Fruit fly (Drosophila melanogaster) whole organism, pupa: ENCODE data around the gene sob.

Experiments
- CG10348 ChIP-seq: fragments of 200-800 bp; sonication (Bioruptor generic); IDR thresholded peaks from 2 replicates; pipeline ENCODE4 v1.3.6; 2022; ENCODE audit warnings: missing biosample characterization, missing genetic modification characterization
- CG12605 ChIP-seq: fragments of 200-800 bp; sonication (Bioruptor generic); IDR thresholded peaks from 2 replicates; pipeline ENCODE4 v1.3.6; 2022; ENCODE audit warnings: missing biosample characterization, missing genetic modification characterization
- CG13204 ChIP-seq: fragments of 200-800 bp; sonication (Bioruptor generic); optimal IDR thresholded peaks from 2 replicates; lab custom pipeline; 2018; ENCODE audit warnings: missing biosample characterization, mild to moderate bottlenecking, missing genetic modification characterization, moderate library complexity
- CG15710 ChIP-seq: fragments of 200-800 bp; sonication (Bioruptor generic); optimal IDR thresholded peaks from 2 replicates; lab custom pipeline; 2018; ENCODE audit warnings: missing biosample characterization, mild to moderate bottlenecking, missing genetic modification characterization, moderate library complexity
- CG32121 ChIP-seq: fragments of 200-800 bp; sonication (Bioruptor generic); IDR thresholded peaks from 2 replicates; pipeline ENCODE4 v1.3.6; 2022; ENCODE audit warnings: missing biosample characterization, missing genetic modification characterization
- CG8301 ChIP-seq: fragments of 200-800 bp; sonication (Bioruptor generic); optimal IDR thresholded peaks from 2 replicates; lab custom pipeline; 2018; ENCODE audit warnings: missing biosample characterization, mild to moderate bottlenecking, missing genetic modification characterization
- CG9948 ChIP-seq: fragments of 200-800 bp; sonication (Bioruptor generic); optimal IDR thresholded peaks from 2 replicates; lab custom pipeline; 2018; ENCODE audit warnings: missing biosample characterization, mild to moderate bottlenecking, missing genetic modification characterization, moderate library complexity
- EcR ChIP-seq: fragments of 200-800 bp; sonication (Bioruptor generic); optimal IDR thresholded peaks from 3 replicates; lab custom pipeline; 2019; ENCODE audit warnings: missing biosample characterization, missing genetic modification characterization, mild to moderate bottlenecking, moderate library complexity, missing genetic modification reagents
- Pif1A ChIP-seq: fragments of 200-800 bp; sonication (Bioruptor generic); optimal IDR thresholded peaks from 3 replicates; lab custom pipeline; 2016; ENCODE audit warnings: missing biosample characterization, missing genetic modification characterization
- gl ChIP-seq: fragments of 200-800 bp; sonication (Bioruptor generic); optimal IDR thresholded peaks from 2 replicates; lab custom pipeline; 2018; ENCODE audit warnings: missing biosample characterization, mild to moderate bottlenecking, missing genetic modification characterization
- rn ChIP-seq: fragments of 200-800 bp; sonication (Bioruptor generic); IDR thresholded peaks from 2 replicates; pipeline ENCODE4 v1.3.6; 2022; ENCODE audit warnings: missing biosample characterization, missing genetic modification characterization

dm6 chr2L:3558299-3558698 is 22.3 kb downstream of the sob start:
- no peak for TF ChIP-seq gl
- no peak for TF ChIP-seq EcR (GFP tag; lab: Kevin White, UChicago)
- no peak for TF ChIP-seq Pif1A (GFP tag; lab: Kevin White, UChicago)
- TF ChIP-seq CG15710, result no peak
- TF ChIP-seq CG13204 (GFP tag; lab: Kevin White, UChicago), result no peak
- no peak for TF ChIP-seq CG10348 (GFP tag; lab: Robert Waterston, UW)
- no peak for TF ChIP-seq CG32121 (GFP tag; lab: Robert Waterston, UW)
- peak; percentile 39 for TF ChIP-seq CG9948 (tag; lab: Kevin White, UChicago)
- TF ChIP-seq CG8301, result no peak
- TF ChIP-seq CG12605 (GFP tag; lab: Robert Waterston, UW), result no peak
- TF ChIP-seq rn (GFP tag; lab: Robert Waterston, UW), result no peak; the same call in 1 of the 2 replicates
